Worm (Caenorhabditis elegans): Measurements from ENCODE around the gene str-247.

ce11 chrV:3987616-3988015 is 33.8 kb downstream of the str-247 start, which contains the start of gene nlp-28:
- TF ChIP-seq madf-3 (GFP tag; IDR thresholded peaks at IDR 0.05) (no peak), ceh-58 (GFP tag; IDR thresholded peaks at IDR 0.05) (no peak), mcd-1 (GFP tag; IDR thresholded peaks at IDR 0.05) (no peak), egrh-3 (GFP tag; IDR thresholded peaks at IDR 0.05) (no peak), B0261.1 (tag; optimal IDR thresholded peaks at IDR 0.05) (no peak), unc-62 (GFP tag; optimal IDR thresholded peaks at IDR 0.05) (no peak), bed-1 (GFP tag; IDR thresholded peaks at IDR 0.05) (no peak), nhr-120 (GFP tag; IDR thresholded peaks at IDR 0.05) (no peak), ekl-4 (GFP tag; IDR thresholded peaks at IDR 0.05) (no peak), nhr-90 (tag; optimal IDR thresholded peaks at IDR 0.05) (no peak), C06A6.2 (GFP tag; conservative IDR thresholded peaks at IDR 0.05) (no peak), ama-1 (optimal IDR thresholded peaks at IDR 0.05) (peak; percentile 39), ama-1 (GFP tag; optimal IDR thresholded peaks at IDR 0.05) (no peak)
